Fruit fly (Drosophila melanogaster) whole organism, prepupa: ENCODE data around the gene Spec2.

Experiments
- CG10631 ChIP-seq: fragments of 200-800 bp; sonication (Bioruptor generic); optimal IDR thresholded peaks from 2 replicates; lab custom pipeline; 2016; ENCODE audit warnings: missing biosample characterization, missing genetic modification characterization
- CG11902 ChIP-seq: fragments of 200-800 bp; sonication (Bioruptor generic); optimal IDR thresholded peaks from 3 replicates; lab custom pipeline; 2016; ENCODE audit warnings: missing biosample characterization, missing genetic modification characterization
- CG15336 ChIP-seq: fragments of 200-800 bp; sonication (Bioruptor generic); IDR thresholded peaks from 2 replicates; pipeline ENCODE4 v1.3.6; 2022; ENCODE audit warnings: missing biosample characterization, missing genetic modification characterization
- CG16779 ChIP-seq: fragments of 200-800 bp; sonication (Bioruptor generic); optimal IDR thresholded peaks from 3 replicates; lab custom pipeline; 2017; ENCODE audit warnings: missing biosample characterization, mild to moderate bottlenecking, missing genetic modification characterization
- CG31627 ChIP-seq: fragments of 200-800 bp; sonication (Bioruptor generic); optimal IDR thresholded peaks from 3 replicates; lab custom pipeline; 2016; ENCODE audit warnings: missing biosample characterization, missing genetic modification characterization
- CG6163 ChIP-seq: fragments of 200-800 bp; sonication (Bioruptor generic); IDR thresholded peaks from 3 replicates; pipeline ENCODE4 v1.3.6; 2022; ENCODE audit warnings: missing biosample characterization, missing genetic modification characterization
- CG6792 ChIP-seq: fragments of 200-800 bp; sonication (Bioruptor generic); optimal IDR thresholded peaks from 3 replicates; lab custom pipeline; 2016; ENCODE audit warnings: missing biosample characterization, missing genetic modification characterization
- CG6808 ChIP-seq: fragments of 200-800 bp; sonication (Bioruptor generic); optimal IDR thresholded peaks from 3 replicates; lab custom pipeline; 2017; ENCODE audit warnings: missing biosample characterization, missing genetic modification characterization, mild to moderate bottlenecking, moderate library complexity, missing genetic modification reagents
- CG6854 ChIP-seq: fragments of 200-800 bp; sonication (Bioruptor generic); optimal IDR thresholded peaks from 2 replicates; lab custom pipeline; 2017; ENCODE audit warnings: missing biosample characterization, mild to moderate bottlenecking, missing genetic modification characterization
- CG8119 ChIP-seq: fragments of 200-800 bp; sonication (Bioruptor generic); IDR thresholded peaks from 3 replicates; pipeline ENCODE4 v1.3.6; 2022; ENCODE audit warnings: missing biosample characterization, missing genetic modification characterization
- CG8632 ChIP-seq: fragments of 200-800 bp; sonication (Bioruptor generic); optimal IDR thresholded peaks from 3 replicates; lab custom pipeline; 2016; ENCODE audit warnings: missing biosample characterization, missing genetic modification characterization
- CG9139 ChIP-seq: fragments of 200-800 bp; sonication (Bioruptor generic); optimal IDR thresholded peaks from 3 replicates; lab custom pipeline; 2017; ENCODE audit warnings: missing biosample characterization, mild to moderate bottlenecking, missing genetic modification characterization
- Eip75B ChIP-seq: fragments of 200-800 bp; sonication (Bioruptor generic); optimal IDR thresholded peaks from 3 replicates; lab custom pipeline; 2016; ENCODE audit warnings: missing biosample characterization, missing genetic modification characterization
- Eip78C ChIP-seq: fragments of 200-800 bp; sonication (Bioruptor generic); peaks from one replicate; lab custom pipeline; 2016; ENCODE audit warnings: missing biosample characterization, missing genetic modification characterization
- Ets96B ChIP-seq: fragments of 200-800 bp; optimal IDR thresholded peaks from 2 replicates; lab custom pipeline; 2019; ENCODE audit warnings: missing biosample characterization, mild to moderate bottlenecking, missing genetic modification characterization, moderate library complexity
- Hr38 ChIP-seq: sonication (Bioruptor generic); optimal IDR thresholded peaks from 2 replicates; lab custom pipeline; 2016; ENCODE audit warnings: missing biosample characterization, missing genetic modification characterization
- Lpt ChIP-seq: fragments of 200-800 bp; sonication (Bioruptor generic); optimal IDR thresholded peaks from 3 replicates; lab custom pipeline; 2016; ENCODE audit warnings: missing biosample characterization, missing genetic modification characterization
- Met ChIP-seq: fragments of 200-800 bp; sonication (Bioruptor generic); optimal IDR thresholded peaks from 3 replicates; lab custom pipeline; 2016; ENCODE audit warnings: missing biosample characterization, missing genetic modification characterization
- Smox ChIP-seq: fragments of 200-800 bp; sonication (Bioruptor generic); optimal IDR thresholded peaks from 3 replicates; lab custom pipeline; 2016; ENCODE audit warnings: missing biosample characterization, missing genetic modification characterization
- Sox14 ChIP-seq: fragments of 200-800 bp; sonication (Bioruptor generic); optimal IDR thresholded peaks from 3 replicates; lab custom pipeline; 2016; ENCODE audit warnings: missing biosample characterization, missing genetic modification characterization
- Sox15 ChIP-seq: fragments of 200-800 bp; sonication (Bioruptor generic); optimal IDR thresholded peaks from 3 replicates; lab custom pipeline; 2016; ENCODE audit warnings: missing biosample characterization, missing genetic modification characterization
- achi ChIP-seq: fragments of 200-800 bp; sonication (Bioruptor generic); optimal IDR thresholded peaks from 3 replicates; lab custom pipeline; 2016; ENCODE audit warnings: missing biosample characterization, missing genetic modification characterization
- acj6 ChIP-seq: fragments of 200-800 bp; sonication (Bioruptor generic); optimal IDR thresholded peaks from 3 replicates; lab custom pipeline; 2016; ENCODE audit warnings: missing biosample characterization, missing genetic modification characterization
- cyc ChIP-seq: fragments of 200-800 bp; sonication (Bioruptor generic); optimal IDR thresholded peaks from 3 replicates; lab custom pipeline; 2016; ENCODE audit warnings: missing biosample characterization, missing genetic modification characterization
- dac ChIP-seq: fragments of 200-800 bp; sonication (Bioruptor generic); optimal IDR thresholded peaks from 2 replicates; lab custom pipeline; 2017; ENCODE audit warnings: missing biosample characterization, mild to moderate bottlenecking, missing genetic modification characterization
- dsx ChIP-seq: fragments of 200-800 bp; optimal IDR thresholded peaks from 3 replicates; lab custom pipeline; 2019; ENCODE audit warnings: missing biosample characterization, mild to moderate bottlenecking, missing genetic modification characterization, moderate library complexity; ENCODE audit not compliant: poor library complexity, severe bottlenecking
- eg ChIP-seq: fragments of 200-800 bp; sonication (Bioruptor generic); IDR thresholded peaks from 3 replicates; pipeline ENCODE4 v1.3.6; 2022; ENCODE audit warnings: missing biosample characterization, missing genetic modification characterization
- esn ChIP-seq: fragments of 200-800 bp; sonication (Bioruptor generic); optimal IDR thresholded peaks from 2 replicates; lab custom pipeline; 2016; ENCODE audit warnings: missing biosample characterization, mild to moderate bottlenecking, missing genetic modification characterization, moderate library complexity
- fd85E ChIP-seq: fragments of 200-800 bp; sonication (Bioruptor generic); optimal IDR thresholded peaks from 3 replicates; lab custom pipeline; 2016; ENCODE audit warnings: missing biosample characterization, missing genetic modification characterization
- fkh ChIP-seq: fragments of 200-800 bp; sonication (Bioruptor generic); optimal IDR thresholded peaks from 3 replicates; lab custom pipeline; 2017; ENCODE audit warnings: missing biosample characterization, mild to moderate bottlenecking, missing genetic modification characterization, moderate library complexity
- lz ChIP-seq: fragments of 200-800 bp; sonication (Bioruptor generic); optimal IDR thresholded peaks from 3 replicates; lab custom pipeline; 2016; ENCODE audit warnings: missing biosample characterization, missing genetic modification characterization
- salr ChIP-seq, 2 experiments: fragments of 200-800 bp; sonication (Bioruptor generic); optimal IDR thresholded peaks; 3 replicates each; lab custom pipeline; 2016 to 2018; ENCODE audit warnings: missing biosample characterization in 2 of 2, missing genetic modification characterization in 2 of 2, mild to moderate bottlenecking in 1 of 2
- spab ChIP-seq: fragments of 200-800 bp; sonication (Bioruptor generic); optimal IDR thresholded peaks from 2 replicates; lab custom pipeline; 2017; ENCODE audit warnings: missing biosample characterization, mild to moderate bottlenecking, missing genetic modification characterization, missing genetic modification reagents
- ss ChIP-seq, 2 experiments: fragments of 200-800 bp; sonication (Bioruptor generic); optimal IDR thresholded peaks; 2 replicates in 1 of 2; 3 replicates in 1 of 2; lab custom pipeline; 2017 to 2018; ENCODE audit warnings: mild to moderate bottlenecking in 2 of 2, missing biosample characterization in 2 of 2, missing genetic modification characterization in 2 of 2, moderate library complexity in 1 of 2
- svp ChIP-seq: fragments of 200-800 bp; sonication (Bioruptor generic); peaks from one replicate; lab custom pipeline; 2016; ENCODE audit warnings: missing biosample characterization, missing genetic modification characterization
- topi ChIP-seq: fragments of 200-800 bp; sonication (Bioruptor generic); optimal IDR thresholded peaks from 3 replicates; lab custom pipeline; 2016; ENCODE audit warnings: missing biosample characterization, missing genetic modification characterization
- vri ChIP-seq: fragments of 200-800 bp; sonication (Bioruptor generic); optimal IDR thresholded peaks from 3 replicates; lab custom pipeline; 2016; ENCODE audit warnings: missing biosample characterization, mild to moderate bottlenecking, missing genetic modification characterization

The Spec2 gene

dm6 chr3R:5612372-5613113, 11.4 kb downstream of the Spec2 start, which contains the start of gene Rga:
Gene Rga (minus strand): TSS chr3R:5613112.
- TF ChIP-seq achi (GFP tag; lab: Kevin White, UChicago) = no peak
- no peak for TF ChIP-seq eg
- peak; percentile 67 for TF ChIP-seq Sox14 (GFP tag; lab: Kevin White, UChicago)
- TF ChIP-seq fd85E (GFP tag; lab: Kevin White, UChicago) = peak; percentile 28
- TF ChIP-seq CG15336 (GFP tag; lab: Robert Waterston, UW) = no peak
- TF ChIP-seq Sox15 = no peak
- TF ChIP-seq ss (GFP tag; optimal IDR thresholded peaks at IDR 0.05; lab: Kevin White, UChicago) = peak; percentile 33 to 38
- no peak for TF ChIP-seq salr (GFP tag; optimal IDR thresholded peaks at IDR 0.05; lab: Kevin White, UChicago)
- TF ChIP-seq CG10631 (GFP tag; lab: Kevin White, UChicago) = no peak
- TF ChIP-seq Met = no peak
- peak; percentile 48 for TF ChIP-seq Eip78C
- TF ChIP-seq CG6792 = no peak
- no peak for TF ChIP-seq CG31627 (GFP tag; lab: Kevin White, UChicago)
- no peak for TF ChIP-seq CG6808 (GFP tag; lab: Kevin White, UChicago)
- no peak for TF ChIP-seq fkh (GFP tag; lab: Kevin White, UChicago)
- no peak for TF ChIP-seq dac (GFP tag; lab: Kevin White, UChicago)
- peak; percentile 31 for TF ChIP-seq vri (GFP tag; lab: Kevin White, UChicago)
- TF ChIP-seq CG9139 (GFP tag; lab: Kevin White, UChicago) = peak; percentile 54
- TF ChIP-seq dsx = no peak
- no peak for TF ChIP-seq spab (GFP tag; lab: Kevin White, UChicago)
- peak; percentile 86 for TF ChIP-seq svp (GFP tag; lab: Kevin White, UChicago)
- no peak for TF ChIP-seq Lpt (GFP tag; lab: Kevin White, UChicago)
- TF ChIP-seq CG6854 (GFP tag; lab: Kevin White, UChicago) = peak; percentile 22

DNA sequence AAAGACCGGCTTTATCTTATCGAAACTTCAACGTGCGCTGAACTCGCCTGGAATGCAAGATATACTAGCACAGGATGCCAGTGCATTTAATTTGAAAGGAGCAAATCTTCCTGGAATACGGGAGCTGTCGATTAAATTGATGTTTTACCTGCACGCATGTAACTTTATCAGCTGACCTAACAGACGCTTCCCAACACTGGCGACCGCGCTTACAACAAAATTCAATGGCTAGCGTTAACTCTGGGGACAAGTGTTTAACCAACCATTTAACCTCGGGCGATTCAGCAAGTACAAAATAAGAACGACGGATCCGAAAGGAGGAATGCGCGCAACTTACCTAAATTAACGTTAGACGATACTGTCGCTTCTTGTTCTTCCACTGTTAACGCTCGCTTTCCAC, 12.2 kb downstream of the Spec2 start:
- no peak for TF ChIP-seq Ets96B (tag; lab: Kevin White, UChicago)
- no peak for TF ChIP-seq svp (GFP tag; lab: Kevin White, UChicago)
- peak; percentile 6 for TF ChIP-seq topi (GFP tag; lab: Kevin White, UChicago)
- TF ChIP-seq, all 60 proteins: peak for 1

dm6 chr3R:5611167-5611566, 12.8 kb downstream of the Spec2 start:
- TF ChIP-seq lz (GFP tag; lab: Kevin White, UChicago) (no peak), eg (no peak), CG16779 (tag; lab: Kevin White, UChicago) (no peak), Eip78C (peak; percentile 65), Sox14 (GFP tag; lab: Kevin White, UChicago) (peak; percentile 14), topi (GFP tag; lab: Kevin White, UChicago) (no peak), ss (GFP tag; optimal IDR thresholded peaks at IDR 0.05; lab: Kevin White, UChicago) (no peak), CG8119 (GFP tag; lab: Robert Waterston, UW) (no peak), Eip75B (GFP tag; lab: Kevin White, UChicago) (peak; percentile 35), Hr38 (GFP tag; lab: Kevin White, UChicago) (no peak), esn (GFP tag; lab: Kevin White, UChicago) (no peak), CG6163 (peak; percentile 75)

- TF ChIP-seq vri (GFP tag; lab: Kevin White, UChicago) = peak; percentile 11
- no peak for TF ChIP-seq acj6
- TF ChIP-seq, all 60 proteins: peak for 1
Measured at dm6 chr3R:5610656-5611055, 13.3 kb downstream of the Spec2 start.

DNA sequence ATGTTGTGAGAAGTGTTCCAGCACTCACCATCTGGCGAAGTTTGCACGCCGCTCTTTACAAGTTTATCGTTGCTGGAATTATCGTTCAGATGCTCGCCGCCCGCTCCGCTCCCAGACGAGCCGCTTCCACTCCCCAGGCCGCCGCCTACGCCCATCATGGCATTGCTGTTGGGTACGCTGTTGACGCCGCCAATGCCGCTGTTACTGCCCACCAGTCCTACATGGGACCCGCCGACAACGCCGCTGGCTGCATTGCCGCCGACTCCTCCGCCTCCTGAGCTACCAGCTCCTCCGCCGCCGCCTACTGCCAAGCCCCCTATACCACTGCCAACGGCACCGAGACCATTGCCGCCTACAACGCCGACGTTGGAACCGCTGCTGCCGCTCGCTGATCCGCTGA, 15.5 kb downstream of the Spec2 start:
- no peak for TF ChIP-seq CG8632 (GFP tag; lab: Kevin White, UChicago)
- no peak for TF ChIP-seq Smox (GFP tag; lab: Kevin White, UChicago)
- no peak for TF ChIP-seq cyc (GFP tag; lab: Kevin White, UChicago)
- TF ChIP-seq CG11902 (GFP tag; lab: Kevin White, UChicago) = no peak
- TF ChIP-seq achi (GFP tag; lab: Kevin White, UChicago) = no peak
